Fruit fly (Drosophila melanogaster) whole organism, embryonic: Measurements from ENCODE around the gene alpha4GT2.

Source experiments
- B-H2 ChIP-seq: fragments of 200-800 bp; sonication (Bioruptor generic); optimal IDR thresholded peaks from 2 replicates; lab custom pipeline; 2018; ENCODE audit warnings: missing biosample characterization, mild to moderate bottlenecking, missing genetic modification characterization
- BEAF-32 ChIP-seq: fragments of 200-800 bp; sonication (Bioruptor generic); optimal IDR thresholded peaks from 3 replicates; lab custom pipeline; 2017; ENCODE audit warnings: missing biosample characterization, missing genetic modification characterization, mild to moderate bottlenecking, moderate library complexity, missing genetic modification reagents
- CG10267 ChIP-seq: fragments of 200-800 bp; sonication (Bioruptor generic); optimal IDR thresholded peaks from 2 replicates; lab custom pipeline; 2018; ENCODE audit warnings: missing biosample characterization, mild to moderate bottlenecking, missing genetic modification characterization, moderate library complexity
- CG11504 ChIP-seq: fragments of 200-800 bp; sonication (Bioruptor generic); optimal IDR thresholded peaks from 3 replicates; lab custom pipeline; 2019; ENCODE audit warnings: missing biosample characterization, mild to moderate bottlenecking, missing genetic modification characterization, moderate library complexity
- CG12155 ChIP-seq: fragments of 200-800 bp; sonication (Bioruptor generic); optimal IDR thresholded peaks from 3 replicates; lab custom pipeline; 2016; ENCODE audit warnings: missing biosample characterization, missing genetic modification characterization
- CG13775 ChIP-seq: fragments of 200-800 bp; sonication (Bioruptor generic); optimal IDR thresholded peaks from 3 replicates; lab custom pipeline; 2017; ENCODE audit warnings: missing biosample characterization, mild to moderate bottlenecking, missing genetic modification characterization
- CG15514 ChIP-seq: fragments of 200-800 bp; sonication (Bioruptor generic); optimal IDR thresholded peaks from 3 replicates; lab custom pipeline; 2017; ENCODE audit warnings: missing biosample characterization, missing genetic modification characterization, mild to moderate bottlenecking, moderate library complexity, missing genetic modification reagents
- CG15696 ChIP-seq: fragments of 200-800 bp; sonication (Bioruptor generic); optimal IDR thresholded peaks from 2 replicates; lab custom pipeline; 2019; ENCODE audit warnings: missing biosample characterization, mild to moderate bottlenecking, missing genetic modification characterization, moderate library complexity
- CG1603 ChIP-seq: fragments of 200-800 bp; sonication (Bioruptor generic); optimal IDR thresholded peaks from 2 replicates; lab custom pipeline; 2019; ENCODE audit warnings: missing biosample characterization, mild to moderate bottlenecking, missing genetic modification characterization, moderate library complexity
- CG2120 ChIP-seq: fragments of 200-800 bp; sonication (Bioruptor generic); optimal IDR thresholded peaks from 3 replicates; lab custom pipeline; 2016; ENCODE audit warnings: missing biosample characterization, missing genetic modification characterization
- CG3163 ChIP-seq: fragments of 200-800 bp; sonication (Bioruptor generic); optimal IDR thresholded peaks from 3 replicates; lab custom pipeline; 2016; ENCODE audit warnings: missing biosample characterization, missing genetic modification characterization
- CG33213 ChIP-seq: fragments of 200-800 bp; sonication (Bioruptor generic); optimal IDR thresholded peaks from 3 replicates; lab custom pipeline; 2016; ENCODE audit warnings: missing biosample characterization, missing genetic modification characterization
- CG42726 ChIP-seq: fragments of 200-800 bp; sonication (Bioruptor generic); IDR thresholded peaks from 2 replicates; pipeline ENCODE4 v1.3.6; 2022; ENCODE audit warnings: missing biosample characterization, missing genetic modification characterization; ENCODE audit not compliant: partially characterized antibody
- CG4360 ChIP-seq: fragments of 200-800 bp; sonication (Bioruptor generic); IDR thresholded peaks from 2 replicates; pipeline ENCODE4 v1.3.6; 2022; ENCODE audit warnings: missing biosample characterization, missing genetic modification characterization
- CG6175 ChIP-seq: fragments of 200-800 bp; sonication (Bioruptor generic); IDR thresholded peaks from 3 replicates; pipeline ENCODE4 v1.3.6; 2022; ENCODE audit warnings: missing biosample characterization, missing genetic modification characterization
- CG6683 ChIP-seq: fragments of 200-800 bp; sonication (Bioruptor generic); optimal IDR thresholded peaks from 2 replicates; lab custom pipeline; 2017; ENCODE audit warnings: missing biosample characterization, mild to moderate bottlenecking, missing genetic modification characterization, missing genetic modification reagents
- CG6689 ChIP-seq: fragments of 200-800 bp; sonication (Bioruptor generic); IDR thresholded peaks from 2 replicates; pipeline ENCODE4 v1.3.6; 2022; ENCODE audit warnings: missing biosample characterization, missing genetic modification characterization
- CG7372 ChIP-seq: fragments of 200-800 bp; sonication (Bioruptor generic); IDR thresholded peaks from 2 replicates; pipeline ENCODE4 v1.3.6; 2022; ENCODE audit warnings: missing biosample characterization, missing genetic modification characterization
- CG7928 ChIP-seq: fragments of 200-800 bp; sonication (Bioruptor generic); optimal IDR thresholded peaks from 2 replicates; lab custom pipeline; 2017; ENCODE audit warnings: missing biosample characterization, mild to moderate bottlenecking, missing genetic modification characterization
- CG8359 ChIP-seq: fragments of 200-800 bp; sonication (Bioruptor generic); optimal IDR thresholded peaks from 2 replicates; lab custom pipeline; 2017; ENCODE audit warnings: missing biosample characterization, mild to moderate bottlenecking, missing genetic modification characterization, borderline replicate concordance
- CG9797 ChIP-seq: fragments of 200-800 bp; sonication (Bioruptor generic); optimal IDR thresholded peaks from 3 replicates; lab custom pipeline; 2018; ENCODE audit warnings: missing biosample characterization, mild to moderate bottlenecking, missing genetic modification characterization
- CG9817 ChIP-seq: fragments of 200-800 bp; sonication (Bioruptor generic); optimal IDR thresholded peaks from 2 replicates; lab custom pipeline; 2018; ENCODE audit warnings: missing biosample characterization, mild to moderate bottlenecking, missing genetic modification characterization, moderate library complexity
- Dip3 ChIP-seq: fragments of 200-800 bp; sonication (Bioruptor generic); optimal IDR thresholded peaks from 3 replicates; lab custom pipeline; 2016; ENCODE audit warnings: missing biosample characterization, missing genetic modification characterization
- Eip74EF ChIP-seq, 2 experiments: fragments of 200-800 bp in 1 of 2; fragments of >200 bp in 1 of 2; sonication (Bioruptor generic) in 1 of 2; optimal IDR thresholded peaks; 2 replicates each; lab custom pipeline; 2017 to 2019; ENCODE audit warnings: missing biosample characterization in 2 of 2, missing genetic modification characterization in 2 of 2, mild to moderate bottlenecking in 1 of 2, moderate library complexity in 1 of 2
- HLH4C ChIP-seq: fragments of 200-800 bp; sonication (Bioruptor generic); IDR thresholded peaks from 3 replicates; pipeline ENCODE4 v1.3.6; 2022; ENCODE audit warnings: missing biosample characterization, missing genetic modification characterization; ENCODE audit not compliant: partially characterized antibody
- HLHmδ ChIP-seq: fragments of 200-800 bp; sonication (Bioruptor generic); optimal IDR thresholded peaks from 2 replicates; lab custom pipeline; 2018; ENCODE audit warnings: missing biosample characterization, mild to moderate bottlenecking, missing genetic modification characterization, moderate library complexity
- Lhr ChIP-seq: fragments of 200-800 bp; sonication (Bioruptor generic); optimal IDR thresholded peaks from 3 replicates; lab custom pipeline; 2017; ENCODE audit warnings: mild to moderate bottlenecking, missing biosample characterization, missing genetic modification reagents, missing genetic modification characterization
- Lpt ChIP-seq: fragments of >200 bp; optimal IDR thresholded peaks from 2 replicates; lab custom pipeline; 2018; ENCODE audit warnings: missing biosample characterization, missing genetic modification characterization
- Mad ChIP-seq: fragments of 200-800 bp; sonication (Bioruptor generic); optimal IDR thresholded peaks from 2 replicates; lab custom pipeline; 2016; ENCODE audit warnings: missing biosample characterization, missing genetic modification characterization
- Myb ChIP-seq: fragments of 200-800 bp; sonication (Bioruptor generic); optimal IDR thresholded peaks from 2 replicates; lab custom pipeline; 2016; ENCODE audit warnings: missing biosample characterization, missing genetic modification characterization
- Rfx ChIP-seq: fragments of 200-800 bp; sonication (Bioruptor generic); IDR thresholded peaks from 2 replicates; pipeline ENCODE4 v1.3.6; 2022; ENCODE audit warnings: missing biosample characterization, missing genetic modification characterization
- Sry-δ ChIP-seq: fragments of 200-800 bp; sonication (Bioruptor generic); optimal IDR thresholded peaks from 2 replicates; lab custom pipeline; 2016; ENCODE audit warnings: missing biosample characterization, missing genetic modification characterization
- az2 ChIP-seq: fragments of 200-800 bp; sonication (Bioruptor generic); optimal IDR thresholded peaks from 3 replicates; lab custom pipeline; 2016; ENCODE audit warnings: missing biosample characterization, missing genetic modification characterization
- cg ChIP-seq: fragments of 200-800 bp; sonication (Bioruptor generic); optimal IDR thresholded peaks from 3 replicates; lab custom pipeline; 2019; ENCODE audit warnings: missing biosample characterization, mild to moderate bottlenecking, missing genetic modification characterization, moderate library complexity
- en ChIP-seq: fragments of 200-800 bp; sonication (Bioruptor generic); optimal IDR thresholded peaks from 2 replicates; lab custom pipeline; 2016; ENCODE audit warnings: missing biosample characterization, missing genetic modification characterization
- eve ChIP-seq, 2 experiments: fragments of >200 bp; optimal IDR thresholded peaks; 2 replicates each; lab custom pipeline; 2017; ENCODE audit warnings: missing biosample characterization in 2 of 2, missing genetic modification characterization in 2 of 2
- fru ChIP-seq: fragments of >200 bp; optimal IDR thresholded peaks from 2 replicates; lab custom pipeline; 2017
- ftz-f1 ChIP-seq: fragments of 200-800 bp; sonication (Bioruptor generic); optimal IDR thresholded peaks from 2 replicates; lab custom pipeline; 2016; ENCODE audit warnings: missing biosample characterization, missing genetic modification characterization
- gem ChIP-seq: fragments of 200-800 bp; sonication (Bioruptor generic); optimal IDR thresholded peaks from 2 replicates; lab custom pipeline; 2019; ENCODE audit warnings: missing biosample characterization, mild to moderate bottlenecking, missing genetic modification characterization, moderate library complexity
- gfzf ChIP-seq: fragments of 200-800 bp; sonication (Bioruptor generic); optimal IDR thresholded peaks from 2 replicates; lab custom pipeline; 2016; ENCODE audit warnings: missing biosample characterization, mild to moderate bottlenecking, missing genetic modification characterization, moderate library complexity
- gsb ChIP-seq: fragments of 200-800 bp; sonication (Bioruptor generic); IDR thresholded peaks from 2 replicates; pipeline ENCODE4 v1.3.6; 2022; ENCODE audit warnings: missing biosample characterization, missing genetic modification characterization
- h ChIP-seq: fragments of >200 bp; optimal IDR thresholded peaks from 2 replicates; lab custom pipeline; 2017
- hkb ChIP-seq, 2 experiments: fragments of 200-800 bp in 1 of 2; fragments of >200 bp in 1 of 2; sonication (Bioruptor generic) in 1 of 2; IDR thresholded peaks in 1 of 2; optimal IDR thresholded peaks in 1 of 2; 2 replicates each; pipeline versions ENCODE4 v1.3.6 to Lab custom; 2017 to 2022; ENCODE audit warnings: missing biosample characterization in 1 of 2, missing genetic modification characterization in 1 of 2
- lov ChIP-seq, 2 experiments: fragments of 200-800 bp in 1 of 2; fragments of >200 bp in 1 of 2; sonication (Bioruptor generic) in 1 of 2; IDR thresholded peaks in 1 of 2; optimal IDR thresholded peaks in 1 of 2; 2 replicates in 1 of 2; 3 replicates in 1 of 2; pipeline versions ENCODE4 v1.3.6 to Lab custom; 2017 to 2022; ENCODE audit warnings: missing biosample characterization in 1 of 2, missing genetic modification characterization in 1 of 2
- nmo ChIP-seq: fragments of 200-800 bp; sonication (Bioruptor generic); optimal IDR thresholded peaks from 2 replicates; lab custom pipeline; 2018; ENCODE audit warnings: missing biosample characterization, mild to moderate bottlenecking, missing genetic modification characterization, moderate library complexity
- pb ChIP-seq: fragments of 200-800 bp; sonication (Bioruptor generic); optimal IDR thresholded peaks from 3 replicates; lab custom pipeline; 2016; ENCODE audit warnings: missing biosample characterization, missing genetic modification characterization
- pzg ChIP-seq: fragments of 200-800 bp; sonication (Bioruptor generic); optimal IDR thresholded peaks from 3 replicates; lab custom pipeline; 2018; ENCODE audit warnings: missing biosample characterization, mild to moderate bottlenecking, missing genetic modification characterization, moderate library complexity
- tll ChIP-seq, 2 experiments: fragments of 200-800 bp in 1 of 2; fragments of >200 bp in 1 of 2; sonication (Bioruptor generic) in 1 of 2; optimal IDR thresholded peaks; 2 replicates each; lab custom pipeline; 2017 to 2019; ENCODE audit warnings: missing biosample characterization in 2 of 2, missing genetic modification characterization in 2 of 2, mild to moderate bottlenecking in 1 of 2, moderate library complexity in 1 of 2
- vnd ChIP-seq: fragments of 200-800 bp; sonication (Bioruptor generic); IDR thresholded peaks from 3 replicates; pipeline ENCODE4 v1.3.6; 2022; ENCODE audit warnings: missing biosample characterization, missing genetic modification characterization; ENCODE audit not compliant: partially characterized antibody

alpha4GT2 gene

dm6 chr3R:25851224-25851682 lies 19.2 kb downstream of the alpha4GT2 start, which contains the start of the genes CG14545 and CG5886 (continued):
- TF ChIP-seq CG6175 (GFP tag; lab: Robert Waterston, UW) (no peak), Eip74EF (GFP tag; optimal IDR thresholded peaks at IDR 0.05; lab: Kevin White, UChicago) (no peak), CG15696 (no peak), B-H2 (GFP tag; lab: Kevin White, UChicago) (no peak), Rfx (GFP tag; lab: Robert Waterston, UW) (peak; percentile 18; the same call in 1 of the 2 replicates), CG7928 (GFP tag; lab: Kevin White, UChicago) (peak; percentile 88), CG10267 (tag; lab: Kevin White, UChicago) (peak; percentile 47), ftz-f1 (GFP tag; lab: Kevin White, UChicago) (no peak), pb (GFP tag; lab: Kevin White, UChicago) (no peak), CG7372 (no peak), gem (peak; percentile 5), CG6689 (no peak), h (no peak), HLH4C (GFP tag; lab: Robert Waterston, UW) (no peak), lov (optimal IDR thresholded peaks at IDR 0.05; lab: Kevin White, UChicago) (no peak), lov (GFP tag; IDR thresholded peaks at IDR 0.05; lab: Robert Waterston, UW) (no peak), Myb (peak; percentile 53), CG12155 (GFP tag; lab: Kevin White, UChicago) (no peak), CG4360 (GFP tag; lab: Robert Waterston, UW) (peak; percentile 84), CG6683 (GFP tag; lab: Kevin White, UChicago) (no peak), az2 (GFP tag; lab: Kevin White, UChicago) (no peak), hkb (optimal IDR thresholded peaks at IDR 0.05; lab: Kevin White, UChicago) (peak; percentile 93), hkb (GFP tag; IDR thresholded peaks at IDR 0.05; lab: Robert Waterston, UW) (no peak), HLHmδ (GFP tag; lab: Kevin White, UChicago) (no peak), Dip3 (GFP tag; lab: Kevin White, UChicago) (no peak), Mad (GFP tag; lab: Kevin White, UChicago) (no peak), CG33213 (peak; percentile 36), CG9797 (GFP tag; lab: Kevin White, UChicago) (peak; percentile 85), eve (GFP tag; optimal IDR thresholded peaks at IDR 0.05; lab: Kevin White, UChicago) (no peak), en (GFP tag; lab: Kevin White, UChicago) (no peak), tll (GFP tag; optimal IDR thresholded peaks at IDR 0.05; lab: Kevin White, UChicago) (no peak), nmo (GFP tag; lab: Kevin White, UChicago) (peak; percentile 63), fru (lab: Kevin White, UChicago) (no peak), CG9817 (tag; lab: Kevin White, UChicago) (no peak), vnd (GFP tag; lab: Robert Waterston, UW) (no peak), pzg (GFP tag; lab: Kevin White, UChicago) (peak; percentile 75), Sry-δ (GFP tag; lab: Kevin White, UChicago) (peak; percentile 37), gfzf (GFP tag; lab: Kevin White, UChicago) (peak; percentile 91), BEAF-32 (peak; percentile 34), Lpt (GFP tag; lab: Kevin White, UChicago) (no peak), CG13775 (GFP tag; lab: Kevin White, UChicago) (no peak), Lhr (GFP tag; lab: Kevin White, UChicago) (peak; percentile 74), CG3163 (GFP tag; lab: Kevin White, UChicago) (no peak), CG1603 (tag; lab: Kevin White, UChicago) (peak; percentile 40), CG11504 (tag; lab: Kevin White, UChicago) (peak; percentile 10), CG8359 (GFP tag; lab: Kevin White, UChicago) (no peak), CG15514 (peak; percentile 33), cg (no peak), CG2120 (GFP tag; lab: Kevin White, UChicago) (peak; percentile 37), gsb (GFP tag; lab: Robert Waterston, UW) (no peak), CG42726 (0 out of 2 replicates have a peak, but pooled peaks have one; percentile 32)
